Worm (Caenorhabditis elegans): ENCODE data around the gene nspc-10.

nspc-10 gene

ce11 chrX:12347822-12348221, 4.4 kb downstream of the nspc-10 start:
- TF ChIP-seq C16A3.4 (tag; optimal IDR thresholded peaks at IDR 0.05) (peak; percentile 63), nhr-76 (tag; optimal IDR thresholded peaks at IDR 0.05) (no peak), lin-13 (GFP tag; optimal IDR thresholded peaks at IDR 0.05) (no peak), snpc-4 (tag; optimal IDR thresholded peaks at IDR 0.05) (no peak), nhr-11 (tag; optimal IDR thresholded peaks at IDR 0.05) (no peak), efl-1 (optimal IDR thresholded peaks at IDR 0.05) (no peak), efl-1 (GFP tag; optimal IDR thresholded peaks at IDR 0.05 in 1 of 2) (peak in 1 of 2 experiments; percentile 76), ceh-82 (tag; optimal IDR thresholded peaks at IDR 0.05) (peak in 2 of 3 experiments; percentile 36 to 46), lir-3 (tag; optimal IDR thresholded peaks at IDR 0.05; ENCODE audit: poor library complexity) (peak; percentile 52), snu-23 (GFP tag; optimal IDR thresholded peaks at IDR 0.05) (peak; percentile 72), alr-1 (tag; optimal IDR thresholded peaks at IDR 0.05; ENCODE audit: borderline replicate concordance) (no peak), fos-1 (tag; optimal IDR thresholded peaks at IDR 0.05) (peak; percentile 6), swsn-7 (tag; optimal IDR thresholded peaks at IDR 0.05) (peak; percentile 22), unc-30 (tag; optimal IDR thresholded peaks at IDR 0.05) (no peak), mep-1 (tag; optimal IDR thresholded peaks at IDR 0.05) (peak; percentile 41), nhr-90 (tag; optimal IDR thresholded peaks at IDR 0.05; ENCODE audit: poor library complexity) (peak; percentile 58), nhr-19 (GFP tag; conservative IDR thresholded peaks at IDR 0.05) (peak; percentile 69), nhr-77 (tag; optimal IDR thresholded peaks at IDR 0.05) (peak; percentile 5), ceh-88 (GFP tag; IDR thresholded peaks at IDR 0.05) (no peak), aha-1 (tag; optimal IDR thresholded peaks at IDR 0.05) (no peak), tbx-2 (tag; optimal IDR thresholded peaks at IDR 0.05) (peak; percentile 6), isw-1 (GFP tag; IDR thresholded peaks at IDR 0.05) (no peak), nhr-47 (tag; optimal IDR thresholded peaks at IDR 0.05) (peak; percentile 35), nhr-71 (tag; optimal IDR thresholded peaks at IDR 0.05) (peak; percentile 54), fkh-10 (GFP tag; optimal IDR thresholded peaks at IDR 0.05) (no peak), mdl-1 (tag; optimal IDR thresholded peaks at IDR 0.05) (peak in 1 of 2 experiments; percentile 8), lin-35 (GFP tag; optimal IDR thresholded peaks at IDR 0.05) (peak in 1 of 2 experiments; percentile 74), rnt-1 (tag; optimal IDR thresholded peaks at IDR 0.05) (peak; percentile 65), ztf-11 (tag; optimal IDR thresholded peaks at IDR 0.05) (no peak), unc-62 (GFP tag; optimal IDR thresholded peaks at IDR 0.05) (no peak), nhr-20 (tag; optimal IDR thresholded peaks at IDR 0.05) (peak; percentile 57), xbp-1 (tag; optimal IDR thresholded peaks at IDR 0.05) (peak; percentile 15), nhr-85 (tag) (peak; percentile 80), elt-3 (tag; optimal IDR thresholded peaks at IDR 0.05) (peak in 2 of 6 experiments; percentile 42 to 54), lin-14 (GFP tag; optimal IDR thresholded peaks at IDR 0.05) (peak; percentile 36)

ce11 chrX:12348329-12348728, 4.9 kb downstream of the nspc-10 start, which contains the start of gene F42F12.14:
Gene F42F12.14 (plus strand): TSS chrX:12348629.
- no peak for TF ChIP-seq snpc-4 (tag; optimal IDR thresholded peaks at IDR 0.05)
- no peak for TF ChIP-seq unc-30 (tag; optimal IDR thresholded peaks at IDR 0.05)
- no peak for TF ChIP-seq ceh-90 (tag; optimal IDR thresholded peaks at IDR 0.05)
- TF ChIP-seq egl-27 (tag; optimal IDR thresholded peaks at IDR 0.05): no peak

ce11 chrX:12350207-12350606, 6.8 kb downstream of the nspc-10 start, which contains the start of gene F42F12.3:
Gene F42F12.3 (plus strand): TSS chrX:12350578.
- TF ChIP-seq lin-14 (GFP tag; optimal IDR thresholded peaks at IDR 0.05) (peak; percentile 28), pqm-1 (tag; optimal IDR thresholded peaks at IDR 0.05) (no peak)

ce11 chrX:12352872-12353271, 9.5 kb downstream of the nspc-10 start, which contains the start of gene F42F12.4:
Gene F42F12.4 (minus strand): TSS chrX:12352947.
- TF ChIP-seq zip-4 (GFP tag; optimal IDR thresholded peaks at IDR 0.05) (no peak), swsn-7 (tag; optimal IDR thresholded peaks at IDR 0.05) (no peak), nhr-47 (tag; optimal IDR thresholded peaks at IDR 0.05) (no peak), dsc-1 (tag; optimal IDR thresholded peaks at IDR 0.05) (no peak), Y116A8C.19 (tag; optimal IDR thresholded peaks at IDR 0.05; ENCODE audit: borderline replicate concordance) (no peak), nhr-85 (tag) (peak; percentile 51), ztf-11 (tag; optimal IDR thresholded peaks at IDR 0.05) (no peak)

Data from whole organism, L1 larva.